Worm (Caenorhabditis elegans) whole organism, mixed stage, embryonic: Measurements from ENCODE around the gene cyp-29A4.

ENCODE experiments used
- M03D4.4 ChIP-seq: sonication (generic microtip); optimal IDR thresholded peaks from 2 replicates; lab custom pipeline; 2017; ENCODE audit warnings: mild to moderate bottlenecking, missing genetic modification characterization, missing compliant biosample characterization
- bed-3 ChIP-seq: fragments of 200-800 bp; sonication (Bioruptor generic); optimal IDR thresholded peaks from 3 replicates; lab custom pipeline; 2018; ENCODE audit warnings: mild to moderate bottlenecking, missing genetic modification characterization, moderate library complexity, missing compliant biosample characterization
- ceh-43 ChIP-seq: fragments of 200-800 bp; sonication (Bioruptor generic); optimal IDR thresholded peaks from 2 replicates; lab custom pipeline; 2018; ENCODE audit warnings: mild to moderate bottlenecking, missing genetic modification characterization, moderate library complexity, missing compliant biosample characterization
- ceh-83 ChIP-seq: fragments of 200-800 bp; sonication (Bioruptor generic); optimal IDR thresholded peaks from 2 replicates; lab custom pipeline; 2018; ENCODE audit warnings: mild to moderate bottlenecking, missing genetic modification characterization, missing compliant biosample characterization
- ces-1 ChIP-seq: fragments of 150-350 bp; optimal IDR thresholded peaks from 2 replicates; lab custom pipeline; 2014; ENCODE audit warnings: missing biosample characterization, missing genetic modification reagents, missing genetic modification characterization
- cnd-1 ChIP-seq: fragments of 200-800 bp; sonication (Bioruptor generic); optimal IDR thresholded peaks from 2 replicates; lab custom pipeline; 2018; ENCODE audit warnings: mild to moderate bottlenecking, missing genetic modification characterization, missing compliant biosample characterization
- lin-32 ChIP-seq: fragments of 200-800 bp; sonication (Bioruptor generic); optimal IDR thresholded peaks from 2 replicates; lab custom pipeline; 2018; ENCODE audit warnings: mild to moderate bottlenecking, missing genetic modification characterization, missing compliant biosample characterization
- lsy-2 ChIP-seq: fragments of 150-350 bp; optimal IDR thresholded peaks from 2 replicates; lab custom pipeline; 2014; ENCODE audit warnings: missing biosample characterization, missing genetic modification characterization
- mep-1 ChIP-seq: fragments of 150-350 bp; optimal IDR thresholded peaks from 2 replicates; lab custom pipeline; 2017; ENCODE audit warnings: missing biosample characterization, missing genetic modification reagents, missing genetic modification characterization, inconsistent platforms
- mls-2 ChIP-seq: sonication (generic microtip); optimal IDR thresholded peaks from 2 replicates; lab custom pipeline; 2016; ENCODE audit warnings: mild to moderate bottlenecking, missing genetic modification characterization, moderate library complexity, missing compliant biosample characterization
- nhr-2 ChIP-seq: fragments of 150-350 bp; optimal IDR thresholded peaks from 2 replicates; lab custom pipeline; 2014; ENCODE audit warnings: missing biosample characterization, missing genetic modification characterization
- nhr-237 ChIP-seq: fragments of 150-350 bp; optimal IDR thresholded peaks from 2 replicates; lab custom pipeline; 2014; ENCODE audit warnings: missing biosample characterization, missing genetic modification characterization
- pha-4 ChIP-seq: fragments of 150-350 bp; optimal IDR thresholded peaks from 2 replicates; lab custom pipeline; 2018; ENCODE audit warnings: missing biosample characterization, missing genetic modification reagents, missing genetic modification characterization
- unc-62 ChIP-seq: fragments of 150-350 bp; optimal IDR thresholded peaks from 2 replicates; lab custom pipeline; 2014; ENCODE audit warnings: missing biosample characterization, missing genetic modification reagents, missing genetic modification characterization

cyp-29A4 gene

DNA sequence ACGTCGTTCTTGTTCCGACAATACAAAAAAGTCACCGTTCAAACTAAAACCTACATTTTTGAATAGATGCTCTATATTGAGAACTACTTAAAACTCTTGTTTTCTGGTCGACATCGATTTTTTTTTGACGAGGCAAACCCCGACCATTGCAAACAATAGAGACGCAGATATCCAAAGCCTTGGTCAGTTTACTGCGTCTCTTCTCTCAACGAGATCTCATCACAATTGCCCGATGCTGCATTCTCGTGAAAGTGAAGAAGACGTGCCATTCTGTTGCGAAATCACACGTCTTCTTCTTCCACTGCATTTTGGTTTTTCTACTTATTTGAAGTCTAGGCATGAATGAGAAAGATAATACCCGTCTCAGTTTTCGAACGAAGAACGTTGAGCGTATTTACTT lies 49.8 kb downstream of the cyp-29A4 start:
- TF ChIP-seq pha-4 (tag; lab: Kevin White, UChicago) (no peak), ces-1 (GFP tag; lab: Kevin White, UChicago) (peak; percentile 66), ceh-83 (GFP tag; lab: Kevin White, UChicago) (no peak), lin-32 (no peak), bed-3 (GFP tag; lab: Kevin White, UChicago) (no peak), lsy-2 (tag; lab: Kevin White, UChicago) (peak; percentile 3), nhr-237 (peak; percentile 18), nhr-2 (tag; lab: Kevin White, UChicago) (no peak), mep-1 (tag; lab: Kevin White, UChicago) (peak; percentile 11), cnd-1 (tag; lab: Kevin White, UChicago) (no peak), unc-62 (no peak)

DNA sequence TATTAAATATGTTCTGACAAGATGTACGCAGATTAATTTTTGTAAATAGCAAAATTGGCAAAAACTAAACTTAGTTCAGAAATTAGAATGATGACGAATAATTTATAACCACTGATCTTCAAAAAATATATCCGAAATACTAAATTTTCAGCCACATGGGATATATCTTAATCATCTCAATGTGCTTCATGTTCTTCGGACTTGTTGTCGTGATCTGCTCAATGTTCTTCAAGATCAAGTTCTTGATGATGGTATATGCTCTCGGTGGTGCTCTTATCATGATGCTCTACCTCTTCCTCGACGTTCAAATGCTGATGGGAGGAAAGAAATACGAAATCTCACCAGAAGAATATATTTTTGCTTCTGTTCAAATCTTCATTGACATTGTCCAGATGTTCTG lies 52.0 kb downstream of the cyp-29A4 start:
- TF ChIP-seq cnd-1 (tag; lab: Kevin White, UChicago) (no peak), M03D4.4 (tag; lab: Kevin White, UChicago) (no peak), nhr-237 (no peak), nhr-2 (tag; lab: Kevin White, UChicago) (no peak), ceh-43 (GFP tag; lab: Kevin White, UChicago) (no peak), mls-2 (no peak), pha-4 (tag; lab: Kevin White, UChicago) (no peak)
